In the genomic region with DNA sequence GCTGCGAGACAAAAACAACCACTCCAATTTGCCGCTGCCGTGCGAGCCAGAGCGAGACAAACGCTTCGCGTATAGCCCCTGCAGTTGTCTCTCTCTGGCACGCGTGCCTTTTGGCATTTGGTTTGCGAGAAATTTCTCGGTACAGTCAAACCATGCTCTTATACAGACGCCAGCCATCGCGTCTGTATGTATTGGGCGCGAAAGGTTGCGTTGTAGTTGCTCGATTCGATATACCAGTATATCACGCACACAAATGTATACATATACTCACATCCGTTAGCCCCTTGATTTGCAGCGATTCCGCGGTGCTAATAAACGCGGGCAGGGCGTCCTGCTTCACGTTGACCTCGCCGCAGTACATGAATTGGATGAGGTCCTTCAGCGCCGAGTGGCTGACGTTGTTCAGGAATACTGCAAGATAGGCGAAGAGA, we compare ENCODE assay signal across 4 fruit fly cellular contexts.
TF ChIP-seq lines count a peak whose summit lies in the region.

No protein-coding gene starts in this region.

TF ChIP-seq in whole organism, adult, 20 proteins besides CTCF, POLR2A, EP300 and RAD21 (continued from another document):
- TF ChIP-seq ovo (GFP tag; optimal IDR thresholded peaks at IDR 0.05; lab: Kevin White, UChicago) = no peak
- TF ChIP-seq pad (GFP tag; optimal IDR thresholded peaks at IDR 0.05; lab: Kevin White, UChicago) = peak; percentile 78
- peak; percentile 22 for TF ChIP-seq Crg-1 (GFP tag; optimal IDR thresholded peaks at IDR 0.05; lab: Kevin White, UChicago)
- TF ChIP-seq cnc (optimal IDR thresholded peaks at IDR 0.05; lab: Kevin White, UChicago) = no peak

TF ChIP-seq in whole organism, embryonic, 481 proteins besides CTCF, POLR2A, EP300 and RAD21 (continued from another document and continues in another):
- TF ChIP-seq Poxn (GFP tag; IDR thresholded peaks at IDR 0.05; lab: Robert Waterston, UW) (no peak), Usf (GFP tag; optimal IDR thresholded peaks at IDR 0.05; lab: Kevin White, UChicago) (no peak), CG32532 (GFP tag; IDR thresholded peaks at IDR 0.05; lab: Robert Waterston, UW) (peak; percentile 54; the same call in 1 of the 2 replicates), stwl (tag; optimal IDR thresholded peaks at IDR 0.05; lab: Kevin White, UChicago) (peak; percentile 15), Sry-δ (GFP tag; optimal IDR thresholded peaks at IDR 0.05; lab: Kevin White, UChicago) (no peak), btn (GFP tag; optimal IDR thresholded peaks at IDR 0.05; lab: Kevin White, UChicago) (no peak), Atf6 (GFP tag; IDR thresholded peaks at IDR 0.05; lab: Robert Waterston, UW) (peak; percentile 34; the same call in 1 of the 2 replicates), Hmx (GFP tag; optimal IDR thresholded peaks at IDR 0.05; lab: Kevin White, UChicago) (no peak), CG7745 (tag; optimal IDR thresholded peaks at IDR 0.05; lab: Kevin White, UChicago) (no peak), sima (GFP tag; optimal IDR thresholded peaks at IDR 0.05; lab: Kevin White, UChicago) (no peak), CG1024 (GFP tag; IDR thresholded peaks at IDR 0.05; lab: Robert Waterston, UW) (no peak), eve (GFP tag; optimal IDR thresholded peaks at IDR 0.05; lab: Kevin White, UChicago) (no peak), CG12104 (GFP tag; optimal IDR thresholded peaks at IDR 0.05; lab: Kevin White, UChicago) (no peak), CG10654 (GFP tag; optimal IDR thresholded peaks at IDR 0.05; lab: Kevin White, UChicago) (no peak), nmo (GFP tag; optimal IDR thresholded peaks at IDR 0.05; lab: Kevin White, UChicago) (no peak), Deaf1 (tag; optimal IDR thresholded peaks at IDR 0.05; lab: Kevin White, UChicago) (no peak), Lpt (GFP tag; optimal IDR thresholded peaks at IDR 0.05; lab: Kevin White, UChicago) (no peak), CG15269 (tag; optimal IDR thresholded peaks at IDR 0.05; lab: Kevin White, UChicago) (no peak), nerfin-1 (tag; optimal IDR thresholded peaks at IDR 0.05; lab: Kevin White, UChicago) (peak; percentile 65), Pdp1 (GFP tag; optimal IDR thresholded peaks at IDR 0.05; lab: Kevin White, UChicago) (peak in 1 of 2 experiments; percentile 26), zfh1 (GFP tag; IDR thresholded peaks at IDR 0.05; lab: Robert Waterston, UW) (peak; percentile 36; the same call in 1 of the 3 replicates), Camta (GFP tag; optimal IDR thresholded peaks at IDR 0.05; lab: Kevin White, UChicago) (no peak), CG10209 (GFP tag; optimal IDR thresholded peaks at IDR 0.05; lab: Kevin White, UChicago) (no peak), seq (GFP tag; IDR thresholded peaks at IDR 0.05; lab: Robert Waterston, UW) (peak; percentile 73; the same call in 1 of the 2 replicates), lov (optimal IDR thresholded peaks at IDR 0.05; lab: Kevin White, UChicago) (no peak), lov (GFP tag; IDR thresholded peaks at IDR 0.05; lab: Robert Waterston, UW) (no peak), CHES-1-like (GFP tag; optimal IDR thresholded peaks at IDR 0.05; lab: Kevin White, UChicago) (peak; percentile 6), inv (GFP tag; IDR thresholded peaks at IDR 0.05; lab: Robert Waterston, UW; ENCODE audit: partially characterized antibody) (no peak), Rx (GFP tag; IDR thresholded peaks at IDR 0.05; lab: Robert Waterston, UW) (no peak), CG14860 (GFP tag; IDR thresholded peaks at IDR 0.05; lab: Robert Waterston, UW; ENCODE audit: partially characterized antibody) (no peak), Lim3 (GFP tag; IDR thresholded peaks at IDR 0.05; lab: Robert Waterston, UW) (no peak), CG10979 (tag; optimal IDR thresholded peaks at IDR 0.05; lab: Kevin White, UChicago) (no peak), croc (GFP tag; conservative IDR thresholded peaks at IDR 0.05; lab: Robert Waterston, UW) (no peak), CG2712 (tag; optimal IDR thresholded peaks at IDR 0.05; lab: Kevin White, UChicago) (peak; percentile 28), Sox102F (GFP tag; optimal IDR thresholded peaks at IDR 0.05; lab: Kevin White, UChicago) (no peak), CG3065 (GFP tag; optimal IDR thresholded peaks at IDR 0.05; lab: Kevin White, UChicago) (no peak), en (GFP tag; optimal IDR thresholded peaks at IDR 0.05; lab: Kevin White, UChicago) (no peak), phol (tag; optimal IDR thresholded peaks at IDR 0.05; lab: Kevin White, UChicago) (no peak), row (GFP tag; IDR thresholded peaks at IDR 0.05; lab: Robert Waterston, UW) (no peak; the same call in 2 of the 3 replicates), CG17612 (GFP tag; IDR thresholded peaks at IDR 0.05; lab: Robert Waterston, UW) (no peak), CG8765 (GFP tag; IDR thresholded peaks at IDR 0.05; lab: Robert Waterston, UW) (no peak), tio (GFP tag; optimal IDR thresholded peaks at IDR 0.05; lab: Kevin White, UChicago) (no peak)

TF ChIP-seq in whole organism, prepupa, 60 proteins besides CTCF, POLR2A, EP300 and RAD21 (continued from another document):
- TF ChIP-seq CG6808 (GFP tag; optimal IDR thresholded peaks at IDR 0.05; lab: Kevin White, UChicago) (peak; percentile 43), cyc (GFP tag; optimal IDR thresholded peaks at IDR 0.05; lab: Kevin White, UChicago) (no peak), Eip75B (GFP tag; optimal IDR thresholded peaks at IDR 0.05; lab: Kevin White, UChicago) (no peak), ss (GFP tag; optimal IDR thresholded peaks at IDR 0.05; lab: Kevin White, UChicago) (peak; percentile 72 to 80), esn (GFP tag; optimal IDR thresholded peaks at IDR 0.05; lab: Kevin White, UChicago) (no peak), CG10669 (GFP tag; optimal IDR thresholded peaks at IDR 0.05; lab: Kevin White, UChicago) (no peak), CG6163 (GFP tag; IDR thresholded peaks at IDR 0.05; lab: Robert Waterston, UW) (peak; percentile 72; the same call in 2 of the 3 replicates), CG11902 (GFP tag; optimal IDR thresholded peaks at IDR 0.05; lab: Kevin White, UChicago) (no peak), Hr4 (GFP tag; optimal IDR thresholded peaks at IDR 0.05; lab: Kevin White, UChicago) (no peak)

TF ChIP-seq in whole organism, wandering third instar larva, 38 proteins besides CTCF, POLR2A, EP300 and RAD21 (continued from another document):
- TF ChIP-seq CG9705 (GFP tag; optimal IDR thresholded peaks at IDR 0.05; lab: Kevin White, UChicago) (no peak), dsf (GFP tag; optimal IDR thresholded peaks at IDR 0.05; lab: Kevin White, UChicago; ENCODE audit: borderline replicate concordance) (no peak), Hnf4 (GFP tag; optimal IDR thresholded peaks at IDR 0.05; lab: Kevin White, UChicago) (peak; percentile 25), OdsH (GFP tag; optimal IDR thresholded peaks at IDR 0.05; lab: Kevin White, UChicago) (no peak), Hr83 (GFP tag; optimal IDR thresholded peaks at IDR 0.05; lab: Kevin White, UChicago; ENCODE audit: poor library complexity, severe bottlenecking) (peak; percentile 76), lola (GFP tag; optimal IDR thresholded peaks at IDR 0.05; lab: Kevin White, UChicago) (no peak), Dif (GFP tag; optimal IDR thresholded peaks at IDR 0.05; lab: Kevin White, UChicago; ENCODE audit: partially characterized antibody) (peak; percentile 70), brk (GFP tag; optimal IDR thresholded peaks at IDR 0.05; lab: Kevin White, UChicago) (peak; percentile 42), h (GFP tag; optimal IDR thresholded peaks at IDR 0.05; lab: Kevin White, UChicago) (peak; percentile 97), pan (optimal IDR thresholded peaks at IDR 0.05; lab: Kevin White, UChicago) (no peak), fru (GFP tag; optimal IDR thresholded peaks at IDR 0.05; lab: Kevin White, UChicago) (no peak)
